Fruit fly (Drosophila melanogaster) whole organism, wandering third instar larva: ENCODE data around the gene Cpr66Cb.

ENCODE experiments used
- Abd-B ChIP-seq: fragments of >200 bp; optimal IDR thresholded peaks from 2 replicates; lab custom pipeline; 2017; ENCODE audit warnings: missing biosample characterization, missing genetic modification characterization
- CG32264 ChIP-seq: fragments of 200-800 bp; sonication (Bioruptor generic); optimal IDR thresholded peaks from 2 replicates; lab custom pipeline; 2016; ENCODE audit warnings: missing biosample characterization, missing genetic modification characterization
- CG9705 ChIP-seq: fragments of 200-800 bp; sonication (Bioruptor generic); optimal IDR thresholded peaks from 2 replicates; lab custom pipeline; 2018; ENCODE audit warnings: missing biosample characterization, mild to moderate bottlenecking, missing genetic modification characterization
- CrebA ChIP-seq: fragments of 200-800 bp; sonication (Bioruptor generic); optimal IDR thresholded peaks from 2 replicates; lab custom pipeline; 2016; ENCODE audit warnings: missing biosample characterization, mild to moderate bottlenecking, missing genetic modification characterization, borderline replicate concordance
- Dfd ChIP-seq: fragments of >200 bp; optimal IDR thresholded peaks from 2 replicates; lab custom pipeline; 2017; ENCODE audit warnings: missing biosample characterization, missing genetic modification characterization
- Dif ChIP-seq: fragments of 200-275, 200-300 bp; sonication (Bioruptor generic); optimal IDR thresholded peaks from 2 replicates; lab custom pipeline; 2018; ENCODE audit warnings: missing biosample characterization, missing genetic modification characterization; ENCODE audit not compliant: partially characterized antibody
- GATAd ChIP-seq: sonication (Bioruptor generic); optimal IDR thresholded peaks from 2 replicates; lab custom pipeline; 2016; ENCODE audit warnings: missing biosample characterization, missing genetic modification characterization
- HLH106 ChIP-seq: fragments of 200-800 bp; optimal IDR thresholded peaks from 3 replicates; lab custom pipeline; 2019; ENCODE audit warnings: missing biosample characterization, mild to moderate bottlenecking, missing genetic modification characterization, moderate library complexity
- Hnf4 ChIP-seq: fragments of 200-800 bp; sonication (Bioruptor generic); optimal IDR thresholded peaks from 2 replicates; lab custom pipeline; 2016; ENCODE audit warnings: missing biosample characterization, mild to moderate bottlenecking, missing genetic modification characterization
- Hr78 ChIP-seq: fragments of >200 bp; optimal IDR thresholded peaks from 2 replicates; lab custom pipeline; 2017; ENCODE audit warnings: missing biosample characterization, missing genetic modification characterization
- Hr83 ChIP-seq: fragments of 200-300 bp; sonication (Bioruptor generic); optimal IDR thresholded peaks from 2 replicates; lab custom pipeline; 2016; ENCODE audit warnings: missing biosample characterization, mild to moderate bottlenecking, missing genetic modification characterization, moderate library complexity; ENCODE audit not compliant: poor library complexity, severe bottlenecking
- Jra ChIP-seq: sonication (Bioruptor generic); optimal IDR thresholded peaks from 2 replicates; lab custom pipeline; 2016; ENCODE audit warnings: missing biosample characterization, missing genetic modification characterization
- Mio ChIP-seq: sonication (Bioruptor generic); optimal IDR thresholded peaks from 2 replicates; lab custom pipeline; 2016; ENCODE audit warnings: missing biosample characterization, missing genetic modification characterization
- Myc ChIP-seq: fragments of >200 bp; optimal IDR thresholded peaks from 2 replicates; lab custom pipeline; 2017
- N ChIP-seq: fragments of >200 bp; optimal IDR thresholded peaks from 2 replicates; lab custom pipeline; 2018; ENCODE audit warnings: missing biosample characterization, missing external identifiers, missing genetic modification characterization
- OdsH ChIP-seq: fragments of 200-800 bp; sonication (Bioruptor generic); optimal IDR thresholded peaks from 2 replicates; lab custom pipeline; 2016; ENCODE audit warnings: missing biosample characterization, mild to moderate bottlenecking, missing genetic modification characterization
- Rel ChIP-seq, 2 experiments: fragments of 200-800 bp; sonication (Bioruptor generic) in 1 of 2; optimal IDR thresholded peaks; 2 replicates in 1 of 2; 3 replicates in 1 of 2; lab custom pipeline; 2016 to 2019; ENCODE audit warnings: mild to moderate bottlenecking in 2 of 2, missing biosample characterization in 2 of 2, missing genetic modification characterization in 2 of 2, moderate library complexity in 1 of 2
- Sp1 ChIP-seq: fragments of 200-800 bp; sonication (Bioruptor generic); optimal IDR thresholded peaks from 3 replicates; lab custom pipeline; 2019; ENCODE audit warnings: missing biosample characterization, mild to moderate bottlenecking, missing genetic modification characterization, moderate library complexity
- Vsx2 ChIP-seq: fragments of 200-300, 225-300 bp; sonication (Bioruptor generic); optimal IDR thresholded peaks from 2 replicates; lab custom pipeline; 2018; ENCODE audit warnings: missing biosample characterization, missing genetic modification characterization; ENCODE audit not compliant: partially characterized antibody
- br ChIP-seq: fragments of 200-800 bp; sonication (Bioruptor generic); optimal IDR thresholded peaks from 2 replicates; lab custom pipeline; 2016; ENCODE audit warnings: missing biosample characterization, missing genetic modification characterization
- brk ChIP-seq: fragments of 200-800 bp; sonication (Bioruptor generic); optimal IDR thresholded peaks from 2 replicates; lab custom pipeline; 2016; ENCODE audit warnings: missing biosample characterization, mild to moderate bottlenecking, missing genetic modification characterization
- dl ChIP-seq, 2 experiments: fragments of 175-275, 200-275 bp in 1 of 2; fragments of 200-275 bp in 1 of 2; sonication (Bioruptor generic); optimal IDR thresholded peaks; lab custom pipeline; 2018; ENCODE audit warnings: mild to moderate bottlenecking in 2 of 2, missing biosample characterization in 2 of 2, missing genetic modification characterization in 2 of 2, moderate library complexity in 2 of 2; ENCODE audit not compliant: partially characterized antibody in 2 of 2, insufficient read depth in 1 of 2
- dmrt93B ChIP-seq: fragments of 200-800 bp; sonication (Bioruptor generic); optimal IDR thresholded peaks from 2 replicates; lab custom pipeline; 2018; ENCODE audit warnings: missing biosample characterization, mild to moderate bottlenecking, missing genetic modification characterization
- dsf ChIP-seq: sonication (Bioruptor generic); optimal IDR thresholded peaks from 2 replicates; lab custom pipeline; 2016; ENCODE audit warnings: missing biosample characterization, missing genetic modification characterization, borderline replicate concordance
- ey ChIP-seq: fragments of 200-800 bp; sonication (Bioruptor generic); optimal IDR thresholded peaks from 2 replicates; lab custom pipeline; 2016; ENCODE audit warnings: missing biosample characterization, missing genetic modification characterization
- foxo ChIP-seq, 2 experiments: fragments of 200-800 bp; sonication (Bioruptor generic); optimal IDR thresholded peaks; 2 replicates in 1 of 2; 3 replicates in 1 of 2; lab custom pipeline; 2016 to 2017; ENCODE audit warnings: missing biosample characterization in 2 of 2, missing genetic modification characterization in 2 of 2
- fru ChIP-seq: fragments of 200-800 bp; sonication (Bioruptor generic); optimal IDR thresholded peaks from 3 replicates; lab custom pipeline; 2016; ENCODE audit warnings: missing biosample characterization, mild to moderate bottlenecking, missing genetic modification characterization
- h ChIP-seq: fragments of 200-800 bp; sonication (Bioruptor generic); optimal IDR thresholded peaks from 3 replicates; lab custom pipeline; 2016; ENCODE audit warnings: missing biosample characterization, mild to moderate bottlenecking, missing genetic modification characterization
- jim ChIP-seq: fragments of 175-275, 200-325 bp; sonication (Bioruptor generic); optimal IDR thresholded peaks from 2 replicates; lab custom pipeline; 2016; ENCODE audit warnings: missing biosample characterization, mild to moderate bottlenecking, missing genetic modification characterization
- lola ChIP-seq: fragments of >200 bp; optimal IDR thresholded peaks from 2 replicates; lab custom pipeline; 2017; ENCODE audit warnings: missing biosample characterization, missing genetic modification characterization
- pan ChIP-seq: fragments of >200 bp; optimal IDR thresholded peaks from 2 replicates; lab custom pipeline; 2017
- psq ChIP-seq: fragments of 200-800 bp; sonication (Bioruptor generic); optimal IDR thresholded peaks from 3 replicates; lab custom pipeline; 2017; ENCODE audit warnings: missing biosample characterization, mild to moderate bottlenecking, missing genetic modification characterization, moderate library complexity
- rgr ChIP-seq: fragments of 200-800 bp; sonication (Bioruptor generic); optimal IDR thresholded peaks from 3 replicates; lab custom pipeline; 2016; ENCODE audit warnings: missing biosample characterization, mild to moderate bottlenecking, missing genetic modification characterization
- sage ChIP-seq: fragments of 200-800 bp; sonication (Bioruptor generic); optimal IDR thresholded peaks from 2 replicates; lab custom pipeline; 2016; ENCODE audit warnings: missing biosample characterization, mild to moderate bottlenecking, missing genetic modification characterization
- sv ChIP-seq: fragments of 200-800 bp; sonication (Bioruptor generic); optimal IDR thresholded peaks from 3 replicates; lab custom pipeline; 2016; ENCODE audit warnings: missing biosample characterization, missing genetic modification characterization
- tai ChIP-seq: sonication (Bioruptor generic); optimal IDR thresholded peaks from 2 replicates; lab custom pipeline; 2016; ENCODE audit warnings: missing biosample characterization, missing genetic modification characterization
- usp ChIP-seq: fragments of >200 bp; optimal IDR thresholded peaks from 2 replicates; lab custom pipeline; 2017; ENCODE audit warnings: missing biosample characterization, missing genetic modification characterization
- woc ChIP-seq: sonication (Bioruptor generic); optimal IDR thresholded peaks from 2 replicates; lab custom pipeline; 2016; ENCODE audit warnings: missing biosample characterization, mild to moderate bottlenecking, missing genetic modification characterization

Gene Cpr66Cb

dm6 chr3L:8336372-8336771 is at the start of gene Cpr66Cb:
TSS of gene Cpr66Cb (plus strand) at chr3L:8336672.
- TF ChIP-seq brk (GFP tag; lab: Kevin White, UChicago) (no peak), sage (GFP tag; lab: Kevin White, UChicago) (no peak), OdsH (no peak), Hr83 (no peak), lola (GFP tag; lab: Kevin White, UChicago) (no peak), sv (GFP tag; lab: Kevin White, UChicago) (no peak), Vsx2 (GFP tag; lab: Kevin White, UChicago) (no peak), GATAd (GFP tag; lab: Kevin White, UChicago) (no peak), tai (GFP tag; lab: Kevin White, UChicago) (no peak), ey (GFP tag; lab: Kevin White, UChicago) (no peak), dl (GFP tag; optimal IDR thresholded peaks at IDR 0.05; lab: Kevin White, UChicago; ENCODE audit: insufficient read depth in 1 of 2, partially characterized antibody in 2 of 2) (no peak), h (GFP tag; lab: Kevin White, UChicago) (no peak), HLH106 (no peak), Mio (GFP tag; lab: Kevin White, UChicago) (no peak), pan (lab: Kevin White, UChicago) (no peak), usp (GFP tag; lab: Kevin White, UChicago) (no peak)

- TF ChIP-seq CG32264 (GFP tag; lab: Kevin White, UChicago) (no peak), ey (GFP tag; lab: Kevin White, UChicago) (peak; percentile 7), psq (peak; percentile 4), rgr (no peak), fru (GFP tag; lab: Kevin White, UChicago) (peak; percentile 52), tai (GFP tag; lab: Kevin White, UChicago) (peak; percentile 37)
These were observed 48.1 kb upstream of the Cpr66Cb start for dm6 chr3L:8288396-8288795.

- TF ChIP-seq Hr78 (GFP tag; lab: Kevin White, UChicago) (no peak), CG9705 (GFP tag; lab: Kevin White, UChicago) (no peak), jim (GFP tag; lab: Kevin White, UChicago) (no peak), sv (GFP tag; lab: Kevin White, UChicago) (peak; percentile 36), OdsH (peak; percentile 32), tai (GFP tag; lab: Kevin White, UChicago) (peak; percentile 83), dl (GFP tag; optimal IDR thresholded peaks at IDR 0.05; lab: Kevin White, UChicago; ENCODE audit: insufficient read depth in 1 of 2, partially characterized antibody in 2 of 2) (no peak), Dif (GFP tag; lab: Kevin White, UChicago) (no peak), lola (GFP tag; lab: Kevin White, UChicago) (no peak), Hnf4 (peak; percentile 50), CG32264 (GFP tag; lab: Kevin White, UChicago) (no peak), sage (GFP tag; lab: Kevin White, UChicago) (no peak), Jra (peak; percentile 63), CrebA (GFP tag; lab: Kevin White, UChicago) (no peak), woc (GFP tag; lab: Kevin White, UChicago) (no peak), Dfd (GFP tag; lab: Kevin White, UChicago) (no peak), psq (peak; percentile 33), ey (GFP tag; lab: Kevin White, UChicago) (no peak), rgr (peak; percentile 43), HLH106 (no peak), dmrt93B (GFP tag; lab: Kevin White, UChicago) (no peak), usp (GFP tag; lab: Kevin White, UChicago) (no peak), Abd-B (no peak), Rel (GFP tag; optimal IDR thresholded peaks at IDR 0.05; lab: Kevin White, UChicago) (no peak), Rel (tag; optimal IDR thresholded peaks at IDR 0.05; lab: Kevin White, UChicago) (peak; percentile 19), Sp1 (peak; percentile 28), Mio (GFP tag; lab: Kevin White, UChicago) (no peak), brk (GFP tag; lab: Kevin White, UChicago) (peak; percentile 54), foxo (GFP tag; optimal IDR thresholded peaks at IDR 0.05; lab: Kevin White, UChicago) (peak in 1 of 2 experiments; percentile 54), Hr83 (peak; percentile 23), N (no peak), pan (lab: Kevin White, UChicago) (no peak), br (GFP tag; lab: Kevin White, UChicago) (peak; percentile 44), GATAd (GFP tag; lab: Kevin White, UChicago) (no peak), Vsx2 (GFP tag; lab: Kevin White, UChicago) (no peak), h (GFP tag; lab: Kevin White, UChicago) (peak; percentile 52), fru (GFP tag; lab: Kevin White, UChicago) (peak; percentile 39), Myc (lab: Kevin White, UChicago) (peak; percentile 5), dsf (GFP tag; lab: Kevin White, UChicago) (no peak)
These were observed 46.9 kb upstream of the Cpr66Cb start, which contains the start of gene cert for dm6 chr3L:8289336-8290258. TSS of gene cert (minus strand) at chr3L:8289870.
